Fruit fly (Drosophila melanogaster): ENCODE data around the gene r.

The r gene

dm6 chrX:16670262-16670661 is 15.1 kb downstream of the r start:
- TF ChIP-seq CG8478 (optimal IDR thresholded peaks at IDR 0.05) (no peak), CTCF (optimal IDR thresholded peaks at IDR 0.05) (no peak)

DNA sequence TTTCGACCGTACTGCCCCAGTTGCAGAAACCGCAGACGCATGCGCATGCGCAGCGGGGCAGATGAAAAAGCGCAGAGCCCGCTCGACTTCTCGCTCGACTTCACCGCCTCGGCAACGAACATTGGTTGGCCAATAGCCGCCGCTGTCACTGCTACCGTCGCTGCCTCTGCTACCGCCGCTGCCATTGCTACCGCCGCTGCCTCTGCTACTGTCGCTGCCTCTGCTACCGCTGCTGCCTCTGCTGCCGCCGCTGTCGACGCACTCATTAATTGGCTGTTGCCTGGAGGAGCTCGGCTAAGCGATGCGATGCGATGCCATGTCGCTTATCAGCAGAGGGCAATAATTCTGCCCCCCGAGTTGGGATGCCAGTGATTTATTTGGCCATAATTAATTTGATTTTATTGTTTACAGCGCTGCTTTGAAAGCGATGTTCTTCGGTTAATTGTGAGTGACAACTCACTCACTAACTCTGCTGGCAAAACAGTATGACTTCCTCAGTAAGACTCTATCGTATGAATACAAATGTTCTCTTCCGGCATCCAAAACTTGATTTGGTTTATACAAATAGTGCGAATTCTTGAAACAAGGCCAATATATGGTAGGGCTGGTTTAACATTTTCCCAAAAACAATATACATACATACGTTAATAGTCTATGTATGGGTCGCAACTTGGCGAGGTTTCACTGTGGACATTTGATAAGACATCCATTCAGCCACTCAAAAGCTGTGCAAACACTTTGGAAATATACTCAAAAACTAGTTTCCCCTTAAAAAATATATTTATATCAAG is 15.7 kb downstream of the r start:
- TF ChIP-seq CTCF (optimal IDR thresholded peaks at IDR 0.05), result no peak
- no peak for TF ChIP-seq CG8478 (optimal IDR thresholded peaks at IDR 0.05)

DNA sequence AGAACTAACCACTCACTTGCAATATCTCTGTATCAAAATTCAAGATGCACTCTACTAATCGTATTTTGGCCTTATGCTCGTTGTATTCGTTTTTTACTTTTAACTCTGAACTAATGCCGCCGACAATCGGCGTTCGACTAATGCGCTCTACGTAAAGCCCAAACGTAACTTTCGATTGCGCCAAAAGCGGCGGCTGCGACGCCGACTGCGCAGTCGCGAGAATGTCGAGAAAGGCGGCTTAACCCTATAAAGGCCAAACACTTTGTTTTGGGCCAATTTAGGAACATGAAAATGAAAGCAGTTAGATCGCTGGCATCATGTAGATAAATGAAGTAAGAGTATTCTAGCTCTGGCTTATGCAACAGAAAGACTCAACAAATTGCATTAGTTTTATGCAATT is 17.7 kb downstream of the r start:
- TF ChIP-seq CTCF (optimal IDR thresholded peaks at IDR 0.05) (no peak), CG8478 (optimal IDR thresholded peaks at IDR 0.05) (no peak)

- TF ChIP-seq CG8478 (optimal IDR thresholded peaks at IDR 0.05) (no peak), CTCF (optimal IDR thresholded peaks at IDR 0.05) (no peak)
These were observed 19.4 kb downstream of the r start for dm6 chrX:16674538-16674937.

dm6 chrX:16676653-16677052 is 21.5 kb downstream of the r start, which contains the start of gene CG13012:
Gene CG13012, minus strand, starts transcription at chrX:16676753.
- TF ChIP-seq CG8478 (optimal IDR thresholded peaks at IDR 0.05) (no peak), CTCF (optimal IDR thresholded peaks at IDR 0.05) (no peak)

dm6 chrX:16677163-16677562 is 22.0 kb downstream of the r start:
- TF ChIP-seq CG8478 (optimal IDR thresholded peaks at IDR 0.05), result no peak
- TF ChIP-seq CTCF (optimal IDR thresholded peaks at IDR 0.05), result no peak

DNA sequence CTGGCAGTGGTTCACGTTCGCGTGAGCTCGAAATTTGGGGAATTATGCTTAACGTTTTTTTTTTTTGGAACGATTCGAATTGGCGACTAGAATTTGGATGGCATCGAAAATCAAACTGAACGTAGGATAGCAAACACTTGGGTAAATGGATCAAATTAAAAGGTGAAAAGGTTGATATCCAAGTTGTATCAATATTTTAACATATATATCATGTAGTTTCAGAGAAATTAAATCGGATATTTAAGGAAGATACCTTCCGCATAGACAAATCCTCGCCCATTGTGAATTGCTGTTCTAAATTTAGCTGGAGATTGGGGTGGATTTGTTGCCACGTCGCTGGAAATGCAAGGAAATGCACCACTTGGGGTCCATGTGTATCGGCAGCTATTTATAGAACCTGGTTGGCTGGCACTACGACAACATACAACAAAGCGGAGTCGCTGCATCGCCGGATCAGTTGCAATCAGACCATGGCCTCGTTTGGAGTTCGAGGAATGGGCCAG is 23.7 kb downstream of the r start, which contains the start of the genes CG13010 and sing:
TSS of gene CG13010 (minus strand) at position 101 of the 503 bp plus-strand sequence.
TSS of gene sing (plus strand) at position 453 of the 503 bp plus-strand sequence.
- TF ChIP-seq CTCF (optimal IDR thresholded peaks at IDR 0.05) (no peak), CG8478 (optimal IDR thresholded peaks at IDR 0.05) (no peak)

DNA sequence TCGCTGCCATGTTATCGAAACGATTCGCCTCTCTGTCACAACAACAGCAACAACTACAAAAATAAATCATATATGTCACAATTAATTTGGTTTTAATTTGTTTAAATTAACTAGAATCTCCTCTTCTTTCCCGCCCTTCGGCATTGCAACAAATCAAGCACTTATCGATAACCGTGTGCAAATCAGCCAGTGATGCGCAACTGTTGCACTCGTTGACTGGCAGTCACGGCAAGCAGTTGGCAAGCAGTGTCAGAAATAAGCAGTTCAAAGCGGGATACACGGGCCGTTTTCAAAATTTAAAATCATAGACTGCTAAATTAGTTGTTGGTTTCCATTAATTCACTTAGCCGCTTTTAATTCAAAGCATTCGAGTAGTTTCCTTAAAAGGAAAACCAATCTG is 28.6 kb downstream of the r start, which contains the start of gene Axs:
TSS of gene Axs (minus strand) at position 131 of the 400 bp plus-strand sequence.
- no peak for TF ChIP-seq CG8478 (optimal IDR thresholded peaks at IDR 0.05)
- TF ChIP-seq CTCF (optimal IDR thresholded peaks at IDR 0.05), result peak; percentile 31 to 49

DNA sequence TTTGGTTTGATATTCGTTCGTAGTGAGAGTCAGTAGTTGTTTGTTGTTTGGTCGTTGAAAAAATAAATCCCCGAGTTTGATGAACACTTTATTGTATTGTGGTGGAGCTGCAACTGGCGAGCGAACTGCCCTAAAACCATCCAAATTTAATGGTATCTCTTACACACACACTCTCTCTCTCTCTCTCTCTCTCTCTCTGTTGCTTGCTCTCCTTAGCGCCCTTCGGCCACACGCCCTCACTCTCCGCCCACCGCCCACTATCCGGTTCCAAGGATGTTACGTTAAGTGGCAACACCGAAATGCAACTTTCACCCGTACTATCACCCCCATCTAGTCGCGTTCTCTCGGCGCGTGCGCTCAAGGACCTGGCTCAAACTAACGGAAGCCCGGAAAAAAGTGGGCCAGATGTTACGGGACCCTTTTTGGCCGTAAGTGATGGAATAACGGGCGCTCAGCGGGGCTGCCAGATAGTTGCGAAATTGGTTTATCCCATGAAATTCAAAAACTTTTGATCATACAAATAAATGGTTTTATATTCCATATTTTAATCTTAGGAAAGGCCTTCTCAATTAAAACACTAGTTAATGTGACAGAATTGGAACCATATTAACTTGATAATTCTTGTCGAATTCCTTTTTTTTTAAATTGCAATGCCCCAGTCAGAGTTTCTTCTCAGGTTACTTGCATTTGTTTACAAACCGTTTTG is 32.4 kb downstream of the r start:
- no peak for TF ChIP-seq CG8478 (optimal IDR thresholded peaks at IDR 0.05)
- TF ChIP-seq CTCF (optimal IDR thresholded peaks at IDR 0.05), result no peak

DNA sequence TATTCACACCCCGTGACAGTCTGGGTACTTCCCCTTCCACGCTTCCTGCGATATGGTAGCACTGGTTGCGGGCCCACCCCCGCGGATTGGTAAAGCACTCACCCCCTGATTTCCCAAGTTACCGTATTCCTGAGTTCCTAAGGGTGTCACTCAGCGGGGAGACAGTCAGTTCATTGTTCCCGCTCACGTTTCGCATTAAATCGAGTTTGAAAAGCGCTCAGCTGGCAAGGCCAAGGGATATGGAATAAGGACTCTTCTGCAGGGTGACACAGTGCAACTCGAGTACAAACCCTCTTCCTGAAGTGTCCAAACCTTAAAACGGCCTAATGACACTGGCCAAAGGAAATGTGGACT is 32.9 kb downstream of the r start:
- TF ChIP-seq CG8478 (optimal IDR thresholded peaks at IDR 0.05), result no peak
- TF ChIP-seq CTCF (optimal IDR thresholded peaks at IDR 0.05), result no peak

dm6 chrX:16689339-16689738 is 34.2 kb downstream of the r start:
- TF ChIP-seq CG8478 (optimal IDR thresholded peaks at IDR 0.05) (no peak), CTCF (optimal IDR thresholded peaks at IDR 0.05) (no peak)

DNA sequence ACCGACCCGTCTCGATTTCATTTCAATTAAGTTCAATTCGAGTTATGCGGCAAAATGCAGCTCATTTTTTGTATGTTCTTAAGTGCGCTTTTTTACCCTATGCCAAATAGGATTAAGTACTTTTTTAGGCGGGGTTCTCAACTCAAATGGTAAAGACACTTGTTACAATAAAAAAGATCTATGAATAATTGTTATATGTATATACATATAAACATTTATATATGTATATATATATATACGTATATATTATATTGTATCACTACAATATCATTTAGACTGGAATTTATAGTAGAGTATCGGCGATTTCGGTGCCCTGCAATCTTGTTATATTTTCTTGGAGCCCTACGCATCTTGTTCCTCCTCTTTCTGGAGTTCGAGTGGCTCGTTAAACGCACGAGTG is 34.8 kb downstream of the r start:
- TF ChIP-seq CTCF (optimal IDR thresholded peaks at IDR 0.05) (no peak), CG8478 (optimal IDR thresholded peaks at IDR 0.05) (no peak)

dm6 chrX:16690499-16690898 is 35.3 kb downstream of the r start:
- TF ChIP-seq CG8478 (optimal IDR thresholded peaks at IDR 0.05) (no peak), CTCF (optimal IDR thresholded peaks at IDR 0.05) (no peak)

DNA sequence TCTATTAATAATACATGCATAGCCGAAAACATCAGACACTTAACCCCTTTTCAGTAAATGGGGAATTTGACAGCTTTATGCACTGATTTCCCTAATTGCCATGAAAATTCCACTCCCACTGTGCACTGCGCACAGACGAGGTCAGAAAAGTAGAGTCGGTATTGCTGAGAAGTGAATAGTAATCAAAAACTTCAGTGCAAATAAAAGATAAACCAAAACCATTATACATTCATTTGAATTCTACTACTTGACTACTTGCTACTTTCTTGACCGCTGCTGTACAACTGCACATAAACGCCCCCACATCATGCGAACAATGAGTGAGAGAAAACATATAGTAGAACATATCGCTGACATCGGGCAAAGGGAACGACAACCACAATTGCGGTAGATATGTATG is 36.3 kb downstream of the r start:
- no peak for TF ChIP-seq CTCF (optimal IDR thresholded peaks at IDR 0.05)
- no peak for TF ChIP-seq CG8478 (optimal IDR thresholded peaks at IDR 0.05)

dm6 chrX:16692325-16692724 is 37.2 kb downstream of the r start:
- no peak for TF ChIP-seq CG8478 (optimal IDR thresholded peaks at IDR 0.05)
- no peak for TF ChIP-seq CTCF (optimal IDR thresholded peaks at IDR 0.05)
